Worm (Caenorhabditis elegans) whole organism, L2 larva: Measurements from ENCODE around the gene algn-9.

Experiments
- alr-1 ChIP-seq: fragments of 150-350 bp; optimal IDR thresholded peaks from 2 replicates; lab custom pipeline; 2014; ENCODE audit warnings: missing biosample characterization, missing genetic modification characterization
- ama-1 ChIP-seq: fragments of 150-350 bp; optimal IDR thresholded peaks from 2 replicates; lab custom pipeline; 2018; ENCODE audit warnings: inconsistent platforms
- lin-13 ChIP-seq: fragments of 150-350 bp; optimal IDR thresholded peaks from 2 replicates; lab custom pipeline; 2014; ENCODE audit warnings: missing biosample characterization, missing genetic modification reagents, missing genetic modification characterization
- nhr-11 ChIP-seq: fragments of 150-350 bp; optimal IDR thresholded peaks from 2 replicates; lab custom pipeline; 2014; ENCODE audit warnings: missing biosample characterization, missing genetic modification characterization
- nhr-237 ChIP-seq: fragments of 150-350 bp; optimal IDR thresholded peaks from 2 replicates; lab custom pipeline; 2014; ENCODE audit warnings: missing biosample characterization, missing genetic modification characterization
- nhr-25 ChIP-seq: fragments of 150-350 bp; sonication (generic microtip); optimal IDR thresholded peaks from 3 replicates; lab custom pipeline; 2014; ENCODE audit warnings: missing biosample characterization, missing genetic modification characterization
- skn-1 ChIP-seq: sonication (generic microtip); optimal IDR thresholded peaks from 2 replicates; lab custom pipeline; 2017; ENCODE audit warnings: missing biosample characterization, missing genetic modification characterization
- sma-9 ChIP-seq, 2 experiments: fragments of 150-350 bp in 1 of 2; sonication (generic microtip) in 1 of 2; optimal IDR thresholded peaks; 2 replicates each; lab custom pipeline; 2014 to 2016; ENCODE audit warnings: missing genetic modification characterization in 2 of 2, mild to moderate bottlenecking in 1 of 2, missing biosample characterization in 1 of 2, missing compliant biosample characterization in 1 of 2, missing genetic modification reagents in 1 of 2, moderate library complexity in 1 of 2
- unc-39 ChIP-seq: fragments of 150-350 bp; optimal IDR thresholded peaks from 2 replicates; lab custom pipeline; 2014; ENCODE audit warnings: missing biosample characterization, missing genetic modification characterization
- unc-62 ChIP-seq: fragments of 150-350 bp; optimal IDR thresholded peaks from 2 replicates; lab custom pipeline; 2014; ENCODE audit warnings: missing biosample characterization, missing genetic modification reagents, missing genetic modification characterization

ce11 chrII:10574177-10574576 is 10.0 kb upstream of the algn-9 start:
- TF ChIP-seq unc-39 (tag; lab: Kevin White, UChicago) (no peak), nhr-11 (no peak), nhr-237 (tag; lab: Kevin White, UChicago) (no peak), unc-62 (no peak), lin-13 (GFP tag; lab: Kevin White, UChicago) (no peak), nhr-25 (no peak), sma-9 (GFP tag; optimal IDR thresholded peaks at IDR 0.05; lab: Kevin White, UChicago) (no peak), sma-9 (tag; optimal IDR thresholded peaks at IDR 0.05; lab: Kevin White, UChicago) (no peak), alr-1 (tag; lab: Kevin White, UChicago) (no peak), skn-1 (tag; lab: Kevin White, UChicago) (no peak), ama-1 (lab: Kevin White, UChicago) (no peak)
